Fruit fly (Drosophila melanogaster): ENCODE data around the gene CG43736.

CG43736 gene

DNA sequence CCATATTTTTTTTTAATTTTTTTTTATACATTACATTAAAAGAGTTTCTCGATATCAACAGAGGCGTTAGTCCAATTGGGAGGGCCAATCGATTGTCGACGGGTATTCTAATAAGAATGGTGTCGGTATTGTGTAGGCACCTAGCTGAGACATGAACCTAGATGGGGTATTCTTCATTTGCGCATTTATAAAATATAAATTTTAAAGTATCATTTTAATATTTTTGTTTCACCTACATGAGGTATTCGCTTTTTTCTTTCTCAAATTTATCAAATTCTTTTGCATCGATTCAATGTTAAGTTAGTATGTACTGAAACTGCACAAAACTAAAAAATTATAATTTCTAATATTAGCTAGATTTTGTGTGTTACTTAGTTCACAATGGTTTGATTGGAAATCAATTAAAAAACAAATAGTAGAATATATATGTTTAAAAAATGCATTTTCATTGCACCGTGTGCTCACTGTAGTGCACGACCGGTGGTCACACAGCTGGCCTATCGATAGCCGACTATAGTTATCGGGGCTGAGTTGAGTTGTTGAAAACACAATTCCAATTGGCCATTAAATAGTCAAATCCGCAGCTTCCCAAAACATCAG is 19.7 kb upstream of the CG43736 start, which contains the start of the genes CG14435 and Tmf (continued):
- peak; percentile 47; the same call in 1 of the 3 replicates for TF ChIP-seq CG16813 (GFP tag; IDR thresholded peaks at IDR 0.05; ENCODE audit: partially characterized antibody)
- peak; percentile 48 for TF ChIP-seq Six4 (GFP tag; optimal IDR thresholded peaks at IDR 0.05)
- no peak for TF ChIP-seq gcm2 (GFP tag; optimal IDR thresholded peaks at IDR 0.05)
- TF ChIP-seq CG4404 (GFP tag; IDR thresholded peaks at IDR 0.05): peak; percentile 87
- peak; percentile 90 for TF ChIP-seq CG13775 (GFP tag; optimal IDR thresholded peaks at IDR 0.05)
- no peak for TF ChIP-seq MESR4 (GFP tag; optimal IDR thresholded peaks at IDR 0.05)
- TF ChIP-seq Lpt (GFP tag; optimal IDR thresholded peaks at IDR 0.05): no peak
- peak; percentile 49 for TF ChIP-seq CG1529 (GFP tag; optimal IDR thresholded peaks at IDR 0.05)
- TF ChIP-seq HLH4C (GFP tag; IDR thresholded peaks at IDR 0.05; ENCODE audit: partially characterized antibody): peak; percentile 56; the same call in 1 of the 3 replicates
- TF ChIP-seq Dp (GFP tag; optimal IDR thresholded peaks at IDR 0.05): no peak
- peak; percentile 85 for TF ChIP-seq CG3847 (GFP tag; IDR thresholded peaks at IDR 0.05)
- TF ChIP-seq CG7745 (tag; optimal IDR thresholded peaks at IDR 0.05): no peak
- peak; percentile 12 for TF ChIP-seq Blimp-1 (GFP tag; optimal IDR thresholded peaks at IDR 0.05)
- peak; percentile 46 for TF ChIP-seq pzg (GFP tag; optimal IDR thresholded peaks at IDR 0.05)
- peak; percentile 43 for TF ChIP-seq CG6854 (GFP tag; optimal IDR thresholded peaks at IDR 0.05)
- TF ChIP-seq CG2712 (tag; optimal IDR thresholded peaks at IDR 0.05): peak; percentile 91
- TF ChIP-seq jumu (GFP tag; optimal IDR thresholded peaks at IDR 0.05): peak; percentile 44
- TF ChIP-seq Trl (optimal IDR thresholded peaks at IDR 0.05): no peak
- TF ChIP-seq Trl (GFP tag; optimal IDR thresholded peaks at IDR 0.05): peak; percentile 15
- TF ChIP-seq ro (GFP tag; IDR thresholded peaks at IDR 0.05): peak; percentile 62
- peak; percentile 63 for TF ChIP-seq CG11723 (GFP tag; optimal IDR thresholded peaks at IDR 0.05)
- TF ChIP-seq oc (tag; optimal IDR thresholded peaks at IDR 0.05): no peak
- TF ChIP-seq CG6683 (GFP tag; optimal IDR thresholded peaks at IDR 0.05): peak; percentile 68
- TF ChIP-seq CG14710 (tag; optimal IDR thresholded peaks at IDR 0.05): peak; percentile 91
- TF ChIP-seq CG10209 (GFP tag; optimal IDR thresholded peaks at IDR 0.05): peak; percentile 84
- TF ChIP-seq BEAF-32 (GFP tag; optimal IDR thresholded peaks at IDR 0.05): peak; percentile 72
- no peak for TF ChIP-seq btn (GFP tag; optimal IDR thresholded peaks at IDR 0.05)
- peak; percentile 91 for TF ChIP-seq CG9215 (GFP tag; IDR thresholded peaks at IDR 0.05)
- TF ChIP-seq CG14965 (GFP tag; optimal IDR thresholded peaks at IDR 0.05; ENCODE audit: borderline replicate concordance): no peak
- TF ChIP-seq gce (GFP tag; IDR thresholded peaks at IDR 0.05): peak; percentile 59; the same call in 1 of the 3 replicates
- peak; percentile 76 for TF ChIP-seq CG8388 (GFP tag; optimal IDR thresholded peaks at IDR 0.05)
- TF ChIP-seq dm (GFP tag; optimal IDR thresholded peaks at IDR 0.05): peak; percentile 33
- 0 out of 3 replicates have a peak, but pooled peaks have one; percentile 50 for TF ChIP-seq vnd (GFP tag; IDR thresholded peaks at IDR 0.05; ENCODE audit: partially characterized antibody)
- peak; percentile 84 for TF ChIP-seq B-H2 (GFP tag; optimal IDR thresholded peaks at IDR 0.05)
- TF ChIP-seq CG12659 (GFP tag; optimal IDR thresholded peaks at IDR 0.05): peak; percentile 93
- TF ChIP-seq slbo (GFP tag; IDR thresholded peaks at IDR 0.05): peak; percentile 95
- TF ChIP-seq Mad (GFP tag; optimal IDR thresholded peaks at IDR 0.05): peak; percentile 64
- TF ChIP-seq Awh (GFP tag; IDR thresholded peaks at IDR 0.05): peak; percentile 60; the same call in 1 of the 2 replicates
- TF ChIP-seq CG10959 (GFP tag; IDR thresholded peaks at IDR 0.05): peak; percentile 73
- TF ChIP-seq CG16863 (GFP tag; optimal IDR thresholded peaks at IDR 0.05): peak; percentile 52
- peak; percentile 18 for TF ChIP-seq CG9609 (GFP tag; optimal IDR thresholded peaks at IDR 0.05)
- peak; percentile 40 for TF ChIP-seq slp2 (GFP tag; optimal IDR thresholded peaks at IDR 0.05)
- no peak for TF ChIP-seq pros (GFP tag; optimal IDR thresholded peaks at IDR 0.05)
- TF ChIP-seq CG12236 (GFP tag; optimal IDR thresholded peaks at IDR 0.05): no peak
- peak; percentile 94 for TF ChIP-seq CG17361 (GFP tag; IDR thresholded peaks at IDR 0.05)
- TF ChIP-seq Stat92E (GFP tag; optimal IDR thresholded peaks at IDR 0.05): no peak
- no peak for TF ChIP-seq Deaf1 (tag; optimal IDR thresholded peaks at IDR 0.05)
- TF ChIP-seq sisA (GFP tag; IDR thresholded peaks at IDR 0.05): peak; percentile 91
- TF ChIP-seq sob (GFP tag; IDR thresholded peaks at IDR 0.05): peak; percentile 88

Data from whole organism, embryonic.